Worm (Caenorhabditis elegans): ENCODE data around the gene M03C11.9.

M03C11.9 gene

ce11 chrIII:10359916-10360315, 31.6 kb downstream of the M03C11.9 start:
- TF ChIP-seq mxl-2 (GFP tag; conservative IDR thresholded peaks at IDR 0.05) (no peak), lin-1 (GFP tag; IDR thresholded peaks at IDR 0.05) (no peak), aha-1 (tag) (peak; percentile 93), ceh-62 (tag; optimal IDR thresholded peaks at IDR 0.05) (no peak), hif-1 (tag; optimal IDR thresholded peaks at IDR 0.05) (no peak), egl-27 (tag; optimal IDR thresholded peaks at IDR 0.05) (no peak)

- TF ChIP-seq ctbp-1 (GFP tag; IDR thresholded peaks at IDR 0.05) (0 out of 2 replicates have a peak, but pooled peaks have one; percentile 55), hif-1 (tag; optimal IDR thresholded peaks at IDR 0.05) (no peak), nhr-76 (tag; optimal IDR thresholded peaks at IDR 0.05) (no peak), lsy-2 (tag; optimal IDR thresholded peaks at IDR 0.05) (peak in 1 of 2 experiments; percentile 46), dmd-8 (GFP tag; IDR thresholded peaks at IDR 0.05) (no peak), aha-1 (tag) (peak; percentile 14), lir-3 (tag; optimal IDR thresholded peaks at IDR 0.05) (no peak), rbr-2 (tag; optimal IDR thresholded peaks at IDR 0.05) (no peak), ces-1 (GFP tag; optimal IDR thresholded peaks at IDR 0.05) (peak; percentile 86), fkh-10 (GFP tag; optimal IDR thresholded peaks at IDR 0.05) (peak; percentile 62), gei-8 (GFP tag; optimal IDR thresholded peaks at IDR 0.05) (no peak)
Measured at ce11 chrIII:10358751-10359150, 32.8 kb downstream of the M03C11.9 start.

ce11 chrIII:10357598-10358186, 33.8 kb downstream of the M03C11.9 start, which contains the start of gene umps-1:
umps-1 (minus strand) TSS chrIII:10357648.
- peak in 1 of 2 experiments; percentile 34 for TF ChIP-seq hif-1 (tag; optimal IDR thresholded peaks at IDR 0.05)
- no peak for TF ChIP-seq ceh-82 (tag; optimal IDR thresholded peaks at IDR 0.05)
- no peak for TF ChIP-seq R02D3.7 (tag; optimal IDR thresholded peaks at IDR 0.05)
- no peak for TF ChIP-seq nhr-237 (tag; optimal IDR thresholded peaks at IDR 0.05)
- no peak for TF ChIP-seq F10B5.3 (tag; optimal IDR thresholded peaks at IDR 0.05)
- no peak for TF ChIP-seq tra-1 (GFP tag; IDR thresholded peaks at IDR 0.05)
- TF ChIP-seq hmg-1.1 (GFP tag; IDR thresholded peaks at IDR 0.05), result peak; percentile 35; the same call in 1 of the 2 replicates
- no peak for TF ChIP-seq unc-39 (tag; optimal IDR thresholded peaks at IDR 0.05)
- no peak for TF ChIP-seq snpc-1.2 (GFP tag; IDR thresholded peaks at IDR 0.05)
- TF ChIP-seq arid-1 (GFP tag; conservative IDR thresholded peaks at IDR 0.05), result no peak
- no peak for TF ChIP-seq vab-7 (GFP tag; IDR thresholded peaks at IDR 0.05)
- no peak for TF ChIP-seq ceh-32 (tag; optimal IDR thresholded peaks at IDR 0.05; ENCODE audit: poor library complexity)
- no peak for TF ChIP-seq ces-1 (GFP tag; optimal IDR thresholded peaks at IDR 0.05)
- TF ChIP-seq dpl-1 (GFP tag; optimal IDR thresholded peaks at IDR 0.05), result peak; percentile 98
- TF ChIP-seq mxl-3 (GFP tag; optimal IDR thresholded peaks at IDR 0.05), result no peak
- TF ChIP-seq php-3 (GFP tag; IDR thresholded peaks at IDR 0.05), result no peak
- TF ChIP-seq fkh-10 (GFP tag; optimal IDR thresholded peaks at IDR 0.05), result no peak
- no peak for TF ChIP-seq daf-16 (GFP tag; optimal IDR thresholded peaks at IDR 0.05)
- TF ChIP-seq daf-16 (tag; optimal IDR thresholded peaks at IDR 0.05), result peak; percentile 47
- TF ChIP-seq lin-13 (GFP tag; optimal IDR thresholded peaks at IDR 0.05), result no peak
- TF ChIP-seq nhr-111 (GFP tag; optimal IDR thresholded peaks at IDR 0.05), result no peak
- TF ChIP-seq ZK337.2 (GFP tag; IDR thresholded peaks at IDR 0.05), result no peak
- no peak for TF ChIP-seq lin-1 (GFP tag; IDR thresholded peaks at IDR 0.05)
- TF ChIP-seq lin-38 (GFP tag; IDR thresholded peaks at IDR 0.05), result peak; percentile 67
- peak; percentile 64 for TF ChIP-seq hlh-30 (tag; optimal IDR thresholded peaks at IDR 0.05; ENCODE audit: insufficient read depth)
- TF ChIP-seq nhr-28 (tag; optimal IDR thresholded peaks at IDR 0.05), result peak; percentile 74
- TF ChIP-seq mep-1 (tag; optimal IDR thresholded peaks at IDR 0.05), result peak; percentile 60
- TF ChIP-seq set-16 (GFP tag; IDR thresholded peaks at IDR 0.05), result no peak
- TF ChIP-seq madf-5 (GFP tag; IDR thresholded peaks at IDR 0.05), result no peak
- no peak for TF ChIP-seq nhr-10 (tag; optimal IDR thresholded peaks at IDR 0.05)
- TF ChIP-seq ceh-44 (GFP tag; IDR thresholded peaks at IDR 0.05), result no peak
- no peak for TF ChIP-seq pha-4 (GFP tag; IDR thresholded peaks at IDR 0.05)
- TF ChIP-seq pha-4 (tag; optimal IDR thresholded peaks at IDR 0.05), result no peak
- no peak for TF ChIP-seq zfp-3 (GFP tag; conservative IDR thresholded peaks at IDR 0.05)
- peak; percentile 50 for TF ChIP-seq hlh-11 (tag; optimal IDR thresholded peaks at IDR 0.05)
- TF ChIP-seq jun-1 (tag; optimal IDR thresholded peaks at IDR 0.05), result no peak
- no peak for TF ChIP-seq mdl-1 (tag; optimal IDR thresholded peaks at IDR 0.05)
